Worm (Caenorhabditis elegans) whole organism, L2 larva: ENCODE results near the gene B0244.7.

ENCODE experiments used
- Y55F3AM.14 ChIP-seq: fragments of 200-800 bp; sonication (Bioruptor generic); optimal IDR thresholded peaks from 2 replicates; lab custom pipeline; 2018; ENCODE audit warnings: mild to moderate bottlenecking, missing genetic modification characterization, missing compliant biosample characterization
- aly-2 ChIP-seq: fragments of 150-350 bp; optimal IDR thresholded peaks from 2 replicates; lab custom pipeline; 2014; ENCODE audit warnings: missing biosample characterization, missing genetic modification characterization
- ceh-82 ChIP-seq: fragments of 150-350 bp; optimal IDR thresholded peaks from 2 replicates; lab custom pipeline; 2014; ENCODE audit warnings: missing biosample characterization, missing genetic modification characterization
- lin-13 ChIP-seq: fragments of 150-350 bp; optimal IDR thresholded peaks from 2 replicates; lab custom pipeline; 2014; ENCODE audit warnings: missing biosample characterization, missing genetic modification reagents, missing genetic modification characterization
- nhr-77 ChIP-seq: fragments of 150-350 bp; optimal IDR thresholded peaks from 2 replicates; lab custom pipeline; 2014; ENCODE audit warnings: missing biosample characterization, missing genetic modification characterization
- unc-62 ChIP-seq: fragments of 150-350 bp; optimal IDR thresholded peaks from 2 replicates; lab custom pipeline; 2014; ENCODE audit warnings: missing biosample characterization, missing genetic modification reagents, missing genetic modification characterization
- ztf-11 ChIP-seq: sonication (generic microtip); optimal IDR thresholded peaks from 2 replicates; lab custom pipeline; 2017; ENCODE audit warnings: missing biosample characterization, missing genetic modification characterization

- no peak for TF ChIP-seq ztf-11
- TF ChIP-seq aly-2 (tag; lab: Kevin White, UChicago), result no peak
- no peak for TF ChIP-seq ceh-82
- no peak for TF ChIP-seq unc-62 (GFP tag; lab: Kevin White, UChicago)
- no peak for TF ChIP-seq Y55F3AM.14 (GFP tag; lab: Kevin White, UChicago)
- TF ChIP-seq lin-13 (GFP tag; lab: Kevin White, UChicago), result no peak
- TF ChIP-seq nhr-77 (tag; lab: Kevin White, UChicago), result no peak
These were observed 10.9 kb upstream of the B0244.7 start for ce11 chrIII:5720266-5721019.
